Worm (Caenorhabditis elegans): ENCODE data around the gene Y19D10B.6.

Y19D10B.6 gene

ce11 chrV:2285107-2285506, 35.8 kb downstream of the Y19D10B.6 start, which contains the start of gene nhr-227 (continued):
- TF ChIP-seq zip-2 (tag; optimal IDR thresholded peaks at IDR 0.05) (no peak), nhr-11 (tag; optimal IDR thresholded peaks at IDR 0.05) (no peak), lin-1 (GFP tag; IDR thresholded peaks at IDR 0.05) (no peak), dve-1 (tag; optimal IDR thresholded peaks at IDR 0.05; ENCODE audit: insufficient read depth) (peak; percentile 31)

- peak in 1 of 2 experiments; percentile 12 for TF ChIP-seq hif-1 (tag; optimal IDR thresholded peaks at IDR 0.05)
- no peak for TF ChIP-seq spr-1 (tag; optimal IDR thresholded peaks at IDR 0.05)
- peak in 1 of 2 experiments; percentile 58 for TF ChIP-seq mdl-1 (tag; optimal IDR thresholded peaks at IDR 0.05)
- TF ChIP-seq hlh-30 (tag; optimal IDR thresholded peaks at IDR 0.05; ENCODE audit: insufficient read depth): peak; percentile 47
- peak; percentile 21 for TF ChIP-seq nhr-6 (tag; optimal IDR thresholded peaks at IDR 0.05)
- no peak for TF ChIP-seq ztf-11 (tag; optimal IDR thresholded peaks at IDR 0.05)
- no peak for TF ChIP-seq F37D6.2 (tag; optimal IDR thresholded peaks at IDR 0.05)
- peak; percentile 62 for TF ChIP-seq mep-1 (tag; optimal IDR thresholded peaks at IDR 0.05)
- peak; percentile 55 for TF ChIP-seq dve-1 (tag; optimal IDR thresholded peaks at IDR 0.05; ENCODE audit: insufficient read depth)
- peak; percentile 68 for TF ChIP-seq mes-2 (tag; optimal IDR thresholded peaks at IDR 0.05; ENCODE audit: poor library complexity, severe bottlenecking)
- TF ChIP-seq aha-1 (tag): peak; percentile 90
- TF ChIP-seq saeg-2 (GFP tag; IDR thresholded peaks at IDR 0.05): no peak
- peak; percentile 81 for TF ChIP-seq nhr-28 (tag; optimal IDR thresholded peaks at IDR 0.05)
- TF ChIP-seq hmg-1.1 (GFP tag; IDR thresholded peaks at IDR 0.05): 0 out of 2 replicates have a peak, but pooled peaks have one; percentile 28
- peak; percentile 57 for TF ChIP-seq pqm-1 (tag; optimal IDR thresholded peaks at IDR 0.05)
- no peak for TF ChIP-seq aly-2 (tag; optimal IDR thresholded peaks at IDR 0.05)
- no peak for TF ChIP-seq daf-16 (GFP tag; optimal IDR thresholded peaks at IDR 0.05)
- TF ChIP-seq daf-16 (tag; optimal IDR thresholded peaks at IDR 0.05): peak; percentile 49
- peak in 1 of 2 experiments; percentile 54 for TF ChIP-seq lsy-2 (tag; optimal IDR thresholded peaks at IDR 0.05)
- TF ChIP-seq zip-2 (tag; optimal IDR thresholded peaks at IDR 0.05): no peak
Measured at ce11 chrV:2281499-2281898, 39.4 kb downstream of the Y19D10B.6 start, which contains the start of gene nhr-228. nhr-228 (plus strand) TSS chrV:2281759.

- TF ChIP-seq unc-62 (GFP tag; optimal IDR thresholded peaks at IDR 0.05 in 1 of 2): peak in 1 of 2 experiments; percentile 69
- TF ChIP-seq unc-62 (tag; optimal IDR thresholded peaks at IDR 0.05): no peak
- no peak for TF ChIP-seq daf-19 (GFP tag; conservative IDR thresholded peaks at IDR 0.05)
- no peak for TF ChIP-seq vab-7 (GFP tag; IDR thresholded peaks at IDR 0.05)
- no peak for TF ChIP-seq lim-7 (GFP tag; IDR thresholded peaks at IDR 0.05)
Measured at ce11 chrV:2278543-2278942, 42.4 kb downstream of the Y19D10B.6 start, which contains the start of gene fbxa-137. fbxa-137 (plus strand) TSS chrV:2278816.

- TF ChIP-seq nhr-6 (tag; optimal IDR thresholded peaks at IDR 0.05) (no peak), gei-8 (GFP tag; optimal IDR thresholded peaks at IDR 0.05) (no peak), snpc-4 (tag; optimal IDR thresholded peaks at IDR 0.05) (no peak), hlh-11 (tag; optimal IDR thresholded peaks at IDR 0.05) (peak; percentile 42), hlh-30 (tag; optimal IDR thresholded peaks at IDR 0.05; ENCODE audit: insufficient read depth) (peak; percentile 81), nhr-28 (tag; optimal IDR thresholded peaks at IDR 0.05) (peak; percentile 88), ama-1 (optimal IDR thresholded peaks at IDR 0.05) (no peak), aha-1 (tag) (peak; percentile 23), lin-13 (GFP tag; optimal IDR thresholded peaks at IDR 0.05) (no peak), Y5F2A.4 (GFP tag; optimal IDR thresholded peaks at IDR 0.05) (no peak), daf-19 (GFP tag; conservative IDR thresholded peaks at IDR 0.05) (no peak), mes-2 (tag; optimal IDR thresholded peaks at IDR 0.05; ENCODE audit: poor library complexity, severe bottlenecking) (peak; percentile 7), pqm-1 (tag; optimal IDR thresholded peaks at IDR 0.05) (peak; percentile 17), dmd-6 (GFP tag; IDR thresholded peaks at IDR 0.05) (peak; percentile 26; the same call in 1 of the 2 replicates), pha-4 (GFP tag; IDR thresholded peaks at IDR 0.05) (no peak), pha-4 (tag; optimal IDR thresholded peaks at IDR 0.05) (no peak), F26F4.8 (GFP tag; conservative IDR thresholded peaks at IDR 0.05) (no peak), mdl-1 (tag; optimal IDR thresholded peaks at IDR 0.05) (peak in 1 of 2 experiments; percentile 9)
Measured at ce11 chrV:2278052-2278451, 42.8 kb downstream of the Y19D10B.6 start, which contains the start of gene nhr-59. nhr-59 (minus strand) TSS chrV:2278265.

Measured in whole organism, L4 larva.